Worm (Caenorhabditis elegans) whole organism, mixed stage, embryonic: Measurements from ENCODE around the gene srh-129.

ENCODE experiments used
- M03D4.4 ChIP-seq: sonication (generic microtip); optimal IDR thresholded peaks from 2 replicates; lab custom pipeline; 2017; ENCODE audit warnings: mild to moderate bottlenecking, missing genetic modification characterization, missing compliant biosample characterization
- bed-3 ChIP-seq: fragments of 200-800 bp; sonication (Bioruptor generic); optimal IDR thresholded peaks from 3 replicates; lab custom pipeline; 2018; ENCODE audit warnings: mild to moderate bottlenecking, missing genetic modification characterization, moderate library complexity, missing compliant biosample characterization
- blmp-1 ChIP-seq: fragments of 150-350 bp; optimal IDR thresholded peaks from 2 replicates; lab custom pipeline; 2014; ENCODE audit warnings: missing biosample characterization, missing genetic modification characterization
- ceh-39 ChIP-seq: fragments of 150-350 bp; optimal IDR thresholded peaks from 2 replicates; lab custom pipeline; 2014; ENCODE audit warnings: missing biosample characterization, missing genetic modification characterization
- ceh-43 ChIP-seq: fragments of 200-800 bp; sonication (Bioruptor generic); optimal IDR thresholded peaks from 2 replicates; lab custom pipeline; 2018; ENCODE audit warnings: mild to moderate bottlenecking, missing genetic modification characterization, moderate library complexity, missing compliant biosample characterization
- ceh-83 ChIP-seq: fragments of 200-800 bp; sonication (Bioruptor generic); optimal IDR thresholded peaks from 2 replicates; lab custom pipeline; 2018; ENCODE audit warnings: mild to moderate bottlenecking, missing genetic modification characterization, missing compliant biosample characterization
- ces-1 ChIP-seq: fragments of 150-350 bp; optimal IDR thresholded peaks from 2 replicates; lab custom pipeline; 2014; ENCODE audit warnings: missing biosample characterization, missing genetic modification reagents, missing genetic modification characterization
- cnd-1 ChIP-seq: fragments of 200-800 bp; sonication (Bioruptor generic); optimal IDR thresholded peaks from 2 replicates; lab custom pipeline; 2018; ENCODE audit warnings: mild to moderate bottlenecking, missing genetic modification characterization, missing compliant biosample characterization
- drap-1 ChIP-seq: fragments of 200-800 bp; sonication (Bioruptor generic); optimal IDR thresholded peaks from 3 replicates; lab custom pipeline; 2018; ENCODE audit warnings: mild to moderate bottlenecking, missing genetic modification characterization, missing compliant biosample characterization
- elt-1 ChIP-seq: sonication (generic microtip); optimal IDR thresholded peaks from 2 replicates; lab custom pipeline; 2017; ENCODE audit warnings: missing genetic modification characterization, mild to moderate bottlenecking, missing compliant biosample characterization, antibody characterized with exemption, moderate library complexity, borderline replicate concordance; ENCODE audit not compliant: insufficient read depth
- elt-3 ChIP-seq: fragments of 150-350 bp; optimal IDR thresholded peaks from 2 replicates; lab custom pipeline; 2014; ENCODE audit warnings: missing biosample characterization, missing genetic modification characterization
- flh-1 ChIP-seq: fragments of 200-800 bp; sonication (Bioruptor generic); optimal IDR thresholded peaks from 2 replicates; lab custom pipeline; 2018; ENCODE audit warnings: mild to moderate bottlenecking, missing genetic modification characterization, moderate library complexity, missing compliant biosample characterization
- ham-2 ChIP-seq: fragments of 200-800 bp; sonication (Bioruptor generic); optimal IDR thresholded peaks from 2 replicates; lab custom pipeline; 2018; ENCODE audit warnings: mild to moderate bottlenecking, missing genetic modification characterization, missing compliant biosample characterization
- hlh-1 ChIP-seq: fragments of 150-350 bp; optimal IDR thresholded peaks from 2 replicates; lab custom pipeline; 2014; ENCODE audit warnings: missing biosample characterization, missing genetic modification reagents, missing genetic modification characterization
- lin-13 ChIP-seq: fragments of 150-350 bp; optimal IDR thresholded peaks from 2 replicates; lab custom pipeline; 2014; ENCODE audit warnings: missing biosample characterization, missing genetic modification characterization
- lin-32 ChIP-seq: fragments of 200-800 bp; sonication (Bioruptor generic); optimal IDR thresholded peaks from 2 replicates; lab custom pipeline; 2018; ENCODE audit warnings: mild to moderate bottlenecking, missing genetic modification characterization, missing compliant biosample characterization
- lsy-2 ChIP-seq: fragments of 150-350 bp; optimal IDR thresholded peaks from 2 replicates; lab custom pipeline; 2014; ENCODE audit warnings: missing biosample characterization, missing genetic modification characterization
- mab-5 ChIP-seq: fragments of 150-350 bp; optimal IDR thresholded peaks from 2 replicates; lab custom pipeline; 2014; ENCODE audit warnings: missing biosample characterization, missing genetic modification characterization
- mep-1 ChIP-seq: fragments of 150-350 bp; optimal IDR thresholded peaks from 2 replicates; lab custom pipeline; 2017; ENCODE audit warnings: missing biosample characterization, missing genetic modification reagents, missing genetic modification characterization, inconsistent platforms
- mls-2 ChIP-seq: sonication (generic microtip); optimal IDR thresholded peaks from 2 replicates; lab custom pipeline; 2016; ENCODE audit warnings: mild to moderate bottlenecking, missing genetic modification characterization, moderate library complexity, missing compliant biosample characterization
- nhr-12 ChIP-seq: fragments of 150-350 bp; optimal IDR thresholded peaks from 2 replicates; lab custom pipeline; 2014; ENCODE audit warnings: missing biosample characterization, missing genetic modification characterization
- nhr-2 ChIP-seq: fragments of 150-350 bp; optimal IDR thresholded peaks from 2 replicates; lab custom pipeline; 2014; ENCODE audit warnings: missing biosample characterization, missing genetic modification characterization
- nhr-237 ChIP-seq: fragments of 150-350 bp; optimal IDR thresholded peaks from 2 replicates; lab custom pipeline; 2014; ENCODE audit warnings: missing biosample characterization, missing genetic modification characterization
- nhr-28 ChIP-seq: fragments of 150-350 bp; optimal IDR thresholded peaks from 2 replicates; lab custom pipeline; 2014; ENCODE audit warnings: missing biosample characterization, missing genetic modification characterization
- nhr-76 ChIP-seq: sonication (generic microtip); optimal IDR thresholded peaks from 2 replicates; lab custom pipeline; 2017; ENCODE audit warnings: missing biosample characterization, missing genetic modification characterization
- pha-4 ChIP-seq: fragments of 150-350 bp; optimal IDR thresholded peaks from 2 replicates; lab custom pipeline; 2018; ENCODE audit warnings: missing biosample characterization, missing genetic modification reagents, missing genetic modification characterization
- sem-2 ChIP-seq: fragments of 200-800 bp; sonication (Bioruptor generic); optimal IDR thresholded peaks from 2 replicates; lab custom pipeline; 2018; ENCODE audit warnings: mild to moderate bottlenecking, missing genetic modification characterization, missing compliant biosample characterization
- sptf-1 ChIP-seq: sonication (generic microtip); optimal IDR thresholded peaks from 2 replicates; lab custom pipeline; 2017; ENCODE audit warnings: mild to moderate bottlenecking, missing genetic modification characterization, moderate library complexity, missing compliant biosample characterization
- tbx-8 ChIP-seq: fragments of 200-800 bp; sonication (Bioruptor generic); optimal IDR thresholded peaks from 2 replicates; lab custom pipeline; 2018; ENCODE audit warnings: mild to moderate bottlenecking, missing genetic modification characterization, moderate library complexity, missing compliant biosample characterization
- unc-62 ChIP-seq: fragments of 150-350 bp; optimal IDR thresholded peaks from 2 replicates; lab custom pipeline; 2014; ENCODE audit warnings: missing biosample characterization, missing genetic modification reagents, missing genetic modification characterization
- ztf-11 ChIP-seq: fragments of 150-350 bp; optimal IDR thresholded peaks from 2 replicates; lab custom pipeline; 2014; ENCODE audit warnings: missing biosample characterization, missing genetic modification characterization

The srh-129 gene

DNA sequence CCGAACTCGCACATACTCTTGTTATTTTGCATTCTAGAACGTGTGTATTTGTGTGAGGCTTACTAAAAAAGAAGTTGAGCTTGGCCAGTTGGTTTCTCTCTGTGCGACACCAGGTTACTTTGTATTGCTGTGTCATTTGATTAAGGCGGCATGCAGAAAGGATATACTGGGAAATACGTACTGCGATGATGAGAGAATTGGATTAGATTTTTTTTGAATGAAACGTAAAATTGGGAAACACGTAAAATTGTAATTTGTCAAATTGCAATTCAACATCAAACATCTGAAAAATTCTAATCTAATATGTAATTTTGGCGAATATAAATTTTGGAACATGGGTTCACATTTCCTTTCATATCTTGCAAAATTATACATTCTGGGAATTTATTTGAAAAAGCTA, at the start of gene srh-129:
srh-129 (minus strand) TSS at position 101 of the 400 bp plus-strand sequence.
- TF ChIP-seq lin-32 (no peak), sptf-1 (tag; lab: Kevin White, UChicago) (no peak), mep-1 (tag; lab: Kevin White, UChicago) (no peak), nhr-76 (tag; lab: Kevin White, UChicago) (no peak), M03D4.4 (tag; lab: Kevin White, UChicago) (no peak), flh-1 (no peak), elt-3 (tag; lab: Kevin White, UChicago) (no peak), mls-2 (tag; lab: Kevin White, UChicago) (no peak), tbx-8 (GFP tag; lab: Kevin White, UChicago) (no peak), drap-1 (GFP tag; lab: Kevin White, UChicago) (no peak)

DNA sequence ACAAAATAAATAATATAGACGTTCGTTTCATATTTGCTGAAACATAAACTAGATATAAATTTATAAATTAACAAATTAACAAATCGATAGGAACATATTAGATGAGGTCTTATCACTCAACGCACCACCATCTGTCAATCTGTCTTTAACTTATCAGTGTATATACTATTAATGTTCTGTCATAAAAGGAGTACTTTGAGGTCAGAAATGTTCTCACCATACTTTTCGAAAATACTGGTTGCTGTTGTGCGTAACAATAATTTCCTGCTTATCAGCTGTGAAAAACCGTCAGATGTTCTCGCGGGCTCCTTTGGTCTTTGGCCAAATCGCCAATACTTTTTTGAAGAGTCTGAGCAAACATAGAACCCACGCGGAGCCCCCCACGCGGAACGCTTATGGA, 48.8 kb upstream of the srh-129 start, which contains the start of gene C03A7.13:
C03A7.13 (minus strand) TSS at position 43 of the 400 bp plus-strand sequence.
- no peak for TF ChIP-seq cnd-1 (tag; lab: Kevin White, UChicago)
- TF ChIP-seq nhr-28 (tag; lab: Kevin White, UChicago), result no peak
- no peak for TF ChIP-seq ceh-83 (GFP tag; lab: Kevin White, UChicago)
- no peak for TF ChIP-seq lin-13
- TF ChIP-seq ceh-39, result no peak
- no peak for TF ChIP-seq nhr-76 (tag; lab: Kevin White, UChicago)
- TF ChIP-seq ces-1, result no peak
- no peak for TF ChIP-seq flh-1
- no peak for TF ChIP-seq bed-3 (GFP tag; lab: Kevin White, UChicago)
- TF ChIP-seq hlh-1 (tag; lab: Kevin White, UChicago), result no peak
- no peak for TF ChIP-seq unc-62 (GFP tag; lab: Kevin White, UChicago)
- TF ChIP-seq elt-1 (tag; lab: Kevin White, UChicago), result no peak
- TF ChIP-seq mep-1 (tag; lab: Kevin White, UChicago), result no peak
- no peak for TF ChIP-seq blmp-1 (tag; lab: Kevin White, UChicago)
- TF ChIP-seq ceh-43 (GFP tag; lab: Kevin White, UChicago), result no peak
- no peak for TF ChIP-seq ztf-11 (tag; lab: Kevin White, UChicago)
- TF ChIP-seq tbx-8 (GFP tag; lab: Kevin White, UChicago), result no peak
- TF ChIP-seq elt-3 (tag; lab: Kevin White, UChicago), result no peak

DNA sequence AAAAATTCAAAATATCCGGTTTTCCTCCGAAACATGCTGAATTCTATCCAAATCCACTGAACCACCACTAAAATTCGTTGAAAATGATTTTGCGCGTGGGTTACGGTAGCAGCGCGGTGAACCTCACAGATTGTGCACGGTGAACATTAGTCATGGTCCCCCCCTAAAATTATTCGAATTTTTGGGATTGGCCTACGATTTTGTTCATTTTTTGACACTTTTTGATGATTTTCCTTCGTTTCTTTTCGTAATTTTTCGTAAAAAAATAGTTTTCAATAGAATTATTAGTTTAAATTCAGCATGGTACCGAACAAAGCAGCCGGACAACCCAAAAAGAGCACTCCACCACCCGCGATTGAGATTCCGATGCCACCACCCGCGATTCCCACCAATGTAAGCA, 37.9 kb upstream of the srh-129 start, which contains the start of gene C03A7.2:
C03A7.2 (plus strand) TSS at position 301 of the 400 bp plus-strand sequence.
- no peak for TF ChIP-seq nhr-2 (tag; lab: Kevin White, UChicago)
- TF ChIP-seq lin-32, result no peak
- TF ChIP-seq ceh-83 (GFP tag; lab: Kevin White, UChicago), result no peak
- no peak for TF ChIP-seq mab-5 (tag; lab: Kevin White, UChicago)
- no peak for TF ChIP-seq mls-2 (tag; lab: Kevin White, UChicago)
- TF ChIP-seq unc-62 (GFP tag; lab: Kevin White, UChicago), result no peak
- TF ChIP-seq ham-2 (GFP tag; lab: Kevin White, UChicago), result no peak
- no peak for TF ChIP-seq blmp-1 (tag; lab: Kevin White, UChicago)
- TF ChIP-seq sem-2 (GFP tag; lab: Kevin White, UChicago), result no peak
- TF ChIP-seq, all 35 proteins: peak for 0

DNA sequence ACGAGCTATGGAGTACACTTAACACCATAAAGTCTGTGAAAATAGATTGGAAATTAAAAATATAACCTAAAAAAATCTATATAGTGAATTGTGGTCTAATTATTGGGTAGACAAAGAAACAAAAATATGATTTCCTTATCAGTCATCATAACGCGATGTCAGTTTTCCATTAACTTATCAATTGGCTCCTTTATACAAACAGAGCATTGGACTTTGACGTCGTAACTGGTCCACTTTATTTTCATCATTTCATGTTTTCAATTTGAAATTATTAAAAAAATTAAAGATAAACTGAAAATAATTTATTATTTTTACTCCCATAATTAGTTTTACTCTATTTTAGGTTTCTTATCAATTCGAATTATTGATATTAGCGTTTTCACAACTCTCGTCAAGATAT, 34.4 kb upstream of the srh-129 start:
- TF ChIP-seq cnd-1 (tag; lab: Kevin White, UChicago) (no peak), drap-1 (GFP tag; lab: Kevin White, UChicago) (no peak), nhr-12 (tag; lab: Kevin White, UChicago) (no peak), mls-2 (tag; lab: Kevin White, UChicago) (no peak), nhr-237 (tag; lab: Kevin White, UChicago) (no peak), ceh-43 (GFP tag; lab: Kevin White, UChicago) (no peak), ceh-39 (no peak), ham-2 (GFP tag; lab: Kevin White, UChicago) (no peak), unc-62 (GFP tag; lab: Kevin White, UChicago) (no peak), lin-13 (no peak), hlh-1 (tag; lab: Kevin White, UChicago) (no peak), blmp-1 (tag; lab: Kevin White, UChicago) (no peak), mep-1 (tag; lab: Kevin White, UChicago) (no peak), pha-4 (tag; lab: Kevin White, UChicago) (no peak), mab-5 (tag; lab: Kevin White, UChicago) (no peak)

DNA sequence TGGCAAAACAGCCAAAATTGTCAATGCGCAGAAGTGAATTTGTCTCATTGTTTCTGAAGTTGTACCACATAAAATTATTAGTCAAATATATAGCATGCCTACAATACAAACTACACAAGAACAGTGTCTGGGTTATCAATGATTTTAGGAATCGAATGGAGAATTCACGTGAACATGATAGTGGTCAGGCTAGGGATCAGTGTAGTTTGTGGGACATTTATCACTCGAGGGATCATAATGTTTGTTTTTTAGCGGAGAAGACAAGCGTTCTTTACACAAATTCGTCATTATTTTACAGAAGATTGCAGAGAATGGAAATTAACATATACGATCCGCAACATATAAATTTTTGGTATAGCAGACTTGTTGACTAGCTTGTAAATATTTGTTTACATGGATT, 33.5 kb upstream of the srh-129 start, which contains the start of gene ugt-51:
ugt-51 (minus strand) TSS at position 101 of the 400 bp plus-strand sequence.
- TF ChIP-seq pha-4 (tag; lab: Kevin White, UChicago) (no peak), elt-1 (tag; lab: Kevin White, UChicago) (no peak), mab-5 (tag; lab: Kevin White, UChicago) (no peak), blmp-1 (tag; lab: Kevin White, UChicago) (no peak), elt-3 (tag; lab: Kevin White, UChicago) (no peak), lsy-2 (tag; lab: Kevin White, UChicago) (no peak), unc-62 (GFP tag; lab: Kevin White, UChicago) (no peak), drap-1 (GFP tag; lab: Kevin White, UChicago) (no peak), nhr-12 (tag; lab: Kevin White, UChicago) (no peak)
- TF ChIP-seq, all 35 proteins: peak for 0
